Worm (Caenorhabditis elegans): Measurements from ENCODE around the gene F07G11.2.

DNA sequence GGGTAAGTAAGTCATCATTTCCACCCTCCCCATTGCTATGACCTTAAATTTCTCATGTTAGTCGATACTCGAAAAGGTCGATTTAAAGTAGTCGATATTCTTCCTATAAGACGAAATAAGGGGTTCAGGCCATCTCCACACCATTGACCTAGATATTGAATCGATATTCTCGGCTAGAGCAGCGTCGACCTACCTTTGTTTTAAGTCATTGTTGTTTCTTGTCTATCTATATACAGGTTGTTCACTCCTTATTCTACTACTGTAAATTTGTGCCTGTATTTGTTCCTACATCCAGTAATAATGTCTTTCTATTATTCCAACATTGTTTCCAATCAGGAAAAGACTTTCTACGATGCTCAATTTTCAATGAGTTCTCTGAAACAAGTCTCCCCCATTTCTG lies 22.3 kb downstream of the F07G11.2 start, which contains the start of gene F10G2.4:
- TF ChIP-seq ztf-18 (tag; optimal IDR thresholded peaks at IDR 0.05), result no peak
- no peak for TF ChIP-seq egl-18 (GFP tag; IDR thresholded peaks at IDR 0.05)
